Worm (Caenorhabditis elegans): ENCODE measurements around the gene F07G11.2.

Gene F07G11.2

DNA sequence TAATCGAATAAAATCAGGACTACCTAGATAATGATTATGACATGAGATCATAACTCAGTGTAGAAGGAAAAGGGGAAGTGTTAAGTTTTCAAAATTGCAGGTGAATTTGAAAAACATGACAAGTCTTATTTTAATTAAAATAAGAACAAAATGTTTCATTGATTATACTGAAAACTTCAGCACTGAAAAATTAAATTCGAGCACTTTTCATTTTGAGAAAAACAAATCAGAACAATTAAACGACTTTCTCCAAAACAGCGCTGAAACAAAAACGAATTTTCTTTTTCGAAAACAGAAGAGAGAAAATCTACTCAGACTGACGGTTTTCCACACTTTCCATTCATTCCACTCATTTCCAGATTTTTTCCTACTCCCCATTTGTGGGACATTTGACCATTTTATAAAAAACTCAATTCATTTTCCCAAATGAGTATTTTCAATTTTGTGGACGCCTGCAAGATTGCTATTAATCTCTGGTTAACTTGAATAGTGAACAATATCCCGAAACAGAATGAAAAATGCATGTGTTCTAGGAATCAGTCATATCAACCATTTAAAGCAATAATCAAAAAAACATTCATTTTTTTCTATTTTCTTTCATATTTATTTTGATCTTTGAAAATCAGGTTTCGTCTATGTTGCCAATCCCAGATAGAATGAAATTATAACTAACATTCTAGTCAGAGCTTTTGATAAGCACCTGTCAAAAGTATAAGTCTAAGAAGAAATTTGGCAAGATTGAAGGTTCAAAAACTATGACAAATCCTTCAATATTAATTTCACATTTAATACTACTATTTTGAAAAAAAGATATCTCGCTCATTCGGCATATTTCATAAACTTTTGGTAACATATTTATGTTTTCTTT, 47.8 kb downstream of the F07G11.2 start, which contains the start of the genes srh-231 and srh-275:
Gene srh-231, minus strand, starts transcription at position 51 of the 868 bp plus-strand sequence.
Gene srh-275, plus strand, starts transcription at position 818 of the 868 bp plus-strand sequence.
- TF ChIP-seq F52B5.7 (tag; optimal IDR thresholded peaks at IDR 0.05) (no peak), B0019.2 (GFP tag; conservative IDR thresholded peaks at IDR 0.05) (no peak), ceh-100 (GFP tag; IDR thresholded peaks at IDR 0.05) (no peak), unc-62 (GFP tag; optimal IDR thresholded peaks at IDR 0.05) (no peak), efl-1 (GFP tag; optimal IDR thresholded peaks at IDR 0.05) (no peak), madf-8 (GFP tag; conservative IDR thresholded peaks at IDR 0.05) (no peak), nhr-179 (tag; optimal IDR thresholded peaks at IDR 0.05) (no peak), Y53G8AR.9 (GFP tag; conservative IDR thresholded peaks at IDR 0.05) (no peak), Y67H2A.10 (GFP tag; conservative IDR thresholded peaks at IDR 0.05) (no peak), ztf-25 (GFP tag; IDR thresholded peaks at IDR 0.05) (no peak), chd-7 (tag; optimal IDR thresholded peaks at IDR 0.05) (no peak), sptf-2 (GFP tag; optimal IDR thresholded peaks at IDR 0.05) (no peak), repo-1 (tag; optimal IDR thresholded peaks at IDR 0.05) (no peak), lin-54 (GFP tag; optimal IDR thresholded peaks at IDR 0.05) (no peak), F33H1.4 (GFP tag; IDR thresholded peaks at IDR 0.05) (no peak)

DNA sequence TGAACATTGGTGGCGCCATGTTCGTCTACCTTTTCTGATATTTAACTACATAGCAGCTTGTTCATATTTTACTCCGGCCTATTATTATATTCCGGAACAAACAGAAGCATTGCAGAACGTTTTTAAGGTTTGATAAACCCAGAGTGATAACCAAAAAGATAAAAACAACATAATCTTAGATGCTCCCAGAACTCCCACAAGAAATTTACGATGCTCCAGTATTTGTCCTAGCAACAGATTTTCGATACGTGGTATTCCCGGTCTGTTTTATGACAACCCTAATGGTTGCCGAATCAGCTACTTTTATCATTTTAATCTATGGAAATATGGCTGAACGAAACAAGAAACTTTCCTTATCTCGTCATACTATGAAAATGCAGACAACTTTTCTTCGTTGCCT, 49.0 kb downstream of the F07G11.2 start:
- TF ChIP-seq T26A5.8 (tag; optimal IDR thresholded peaks at IDR 0.05) (no peak), sea-2 (GFP tag; IDR thresholded peaks at IDR 0.05) (no peak), aptf-3 (GFP tag; IDR thresholded peaks at IDR 0.05) (no peak)
